Worm (Caenorhabditis elegans): ENCODE data around the gene srh-31.

ce11 chrV:17754999-17755398 is 47.9 kb downstream of the srh-31 start:
- no peak for TF ChIP-seq ceh-82 (tag; optimal IDR thresholded peaks at IDR 0.05)
- no peak for TF ChIP-seq unc-39 (tag; optimal IDR thresholded peaks at IDR 0.05)
- no peak for TF ChIP-seq ztf-4 (tag; optimal IDR thresholded peaks at IDR 0.05)
